Fruit fly (Drosophila melanogaster): ENCODE measurements around the gene Eogt.

Gene Eogt

DNA sequence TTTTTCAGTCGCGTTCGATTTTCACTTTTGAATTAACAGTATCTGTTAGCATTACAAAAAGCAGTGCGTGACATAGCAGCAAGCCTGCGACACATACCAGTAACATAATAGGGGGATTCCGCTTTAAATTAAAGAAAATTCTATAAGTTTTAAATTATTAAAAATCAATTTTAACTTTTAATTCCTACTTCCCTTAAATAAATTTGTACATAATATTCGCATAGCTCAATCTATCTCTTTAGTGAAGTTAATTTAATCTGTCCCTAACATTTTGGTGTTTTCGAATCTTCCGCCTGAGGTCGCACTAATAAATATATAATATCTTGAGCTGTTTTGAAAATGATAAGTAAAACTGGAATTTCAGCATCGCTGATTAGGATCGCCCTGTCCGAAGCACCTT lies 39.6 kb downstream of the Eogt start, which contains the start of gene CG9886 (continued):
- TF ChIP-seq Gug (GFP tag; IDR thresholded peaks at IDR 0.05) (no peak), HLH3B (GFP tag; IDR thresholded peaks at IDR 0.05) (peak; percentile 18; the same call in 1 of the 2 replicates), CG1602 (GFP tag; optimal IDR thresholded peaks at IDR 0.05) (peak; percentile 62), Antp (GFP tag; optimal IDR thresholded peaks at IDR 0.05) (no peak), CG10565 (GFP tag; optimal IDR thresholded peaks at IDR 0.05) (no peak), crol (GFP tag; IDR thresholded peaks at IDR 0.05) (no peak), CG2889 (GFP tag; IDR thresholded peaks at IDR 0.05) (no peak), prd (optimal IDR thresholded peaks at IDR 0.05) (no peak), prd (GFP tag; IDR thresholded peaks at IDR 0.05) (peak; percentile 69), dimm (GFP tag; IDR thresholded peaks at IDR 0.05) (no peak), cwo (GFP tag; optimal IDR thresholded peaks at IDR 0.05) (peak; percentile 0), Fer3 (tag; optimal IDR thresholded peaks at IDR 0.05) (peak; percentile 50), B-H2 (GFP tag; optimal IDR thresholded peaks at IDR 0.05) (peak; percentile 49), kah (GFP tag; optimal IDR thresholded peaks at IDR 0.05) (peak; percentile 5), org-1 (GFP tag; optimal IDR thresholded peaks at IDR 0.05) (peak; percentile 23), Dad (GFP tag; optimal IDR thresholded peaks at IDR 0.05) (no peak), CG10147 (GFP tag; optimal IDR thresholded peaks at IDR 0.05) (peak; percentile 66), twi (tag; optimal IDR thresholded peaks at IDR 0.05) (no peak), CG9727 (GFP tag; optimal IDR thresholded peaks at IDR 0.05) (peak; percentile 66), Nf-YB (GFP tag; optimal IDR thresholded peaks at IDR 0.05) (peak; percentile 49), CG30431 (GFP tag; optimal IDR thresholded peaks at IDR 0.05) (no peak), Xbp1 (GFP tag; optimal IDR thresholded peaks at IDR 0.05) (peak; percentile 74), usp (GFP tag; optimal IDR thresholded peaks at IDR 0.05) (no peak), otp (GFP tag; IDR thresholded peaks at IDR 0.05) (no peak), Optix (GFP tag; IDR thresholded peaks at IDR 0.05) (no peak), Spps (tag; optimal IDR thresholded peaks at IDR 0.05) (peak; percentile 39), Ets65A (GFP tag) (no peak), Oli (tag; optimal IDR thresholded peaks at IDR 0.05) (peak; percentile 62), h (optimal IDR thresholded peaks at IDR 0.05) (no peak), CTCF (GFP tag; optimal IDR thresholded peaks at IDR 0.05) (peak; percentile 59), ara (GFP tag; IDR thresholded peaks at IDR 0.05) (peak; percentile 13; the same call in 1 of the 2 replicates), CG3847 (GFP tag; IDR thresholded peaks at IDR 0.05) (peak; percentile 36; the same call in 1 of the 2 replicates), D19A (tag; optimal IDR thresholded peaks at IDR 0.05) (no peak), CG10267 (tag; optimal IDR thresholded peaks at IDR 0.05) (peak; percentile 73), inv (GFP tag; IDR thresholded peaks at IDR 0.05; ENCODE audit: partially characterized antibody) (no peak), Stat92E (GFP tag; optimal IDR thresholded peaks at IDR 0.05) (peak in 1 of 3 experiments; percentile 48), Ada2b (GFP tag; IDR thresholded peaks at IDR 0.05) (peak; percentile 40), PHDP (tag; optimal IDR thresholded peaks at IDR 0.05) (peak; percentile 83), CG6689 (GFP tag; IDR thresholded peaks at IDR 0.05) (peak; percentile 43; the same call in 1 of the 2 replicates), CG2120 (GFP tag; optimal IDR thresholded peaks at IDR 0.05) (peak; percentile 64), jumu (GFP tag; optimal IDR thresholded peaks at IDR 0.05) (no peak), CG17612 (GFP tag; IDR thresholded peaks at IDR 0.05) (no peak), caup (GFP tag; optimal IDR thresholded peaks at IDR 0.05; ENCODE audit: severe bottlenecking) (peak; percentile 58), Sox102F (GFP tag; optimal IDR thresholded peaks at IDR 0.05) (peak; percentile 76), ranshi (GFP tag; IDR thresholded peaks at IDR 0.05) (0 out of 2 replicates have a peak, but pooled peaks have one; percentile 24), Ets97D (GFP tag; optimal IDR thresholded peaks at IDR 0.05) (peak; percentile 23), gfzf (GFP tag; optimal IDR thresholded peaks at IDR 0.05) (peak; percentile 60), CG31388 (GFP tag; optimal IDR thresholded peaks at IDR 0.05) (no peak), Fer2 (tag; optimal IDR thresholded peaks at IDR 0.05) (peak; percentile 25), CG7839 (tag; optimal IDR thresholded peaks at IDR 0.05) (peak; percentile 73), Atf6 (GFP tag; IDR thresholded peaks at IDR 0.05) (peak; percentile 56), CG11247 (GFP tag; IDR thresholded peaks at IDR 0.05) (0 out of 2 replicates have a peak, but pooled peaks have one; percentile 15)

Measured in whole organism, embryonic.